Fruit fly (Drosophila melanogaster): ENCODE measurements around the gene CG4935.

CG4935 gene

DNA sequence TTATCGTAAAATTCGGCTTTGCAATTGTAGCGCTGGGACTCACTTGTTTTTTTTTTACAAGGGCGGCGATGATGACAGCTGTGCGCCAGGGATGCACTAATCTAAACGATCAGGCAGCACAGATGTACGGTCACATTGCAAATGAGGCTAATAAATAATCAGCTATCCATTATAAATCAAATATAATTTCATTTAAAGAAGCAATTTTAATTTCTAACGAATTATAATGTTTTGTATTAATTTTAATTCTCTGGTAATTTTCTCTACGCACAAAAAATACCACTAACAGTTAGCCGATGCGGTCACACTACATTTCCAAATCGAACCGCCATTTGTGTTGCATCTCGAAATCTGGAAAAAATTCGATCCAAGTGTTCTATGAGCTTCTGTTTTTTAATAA is 48.7 kb downstream of the CG4935 start, which contains the start of the genes cni and fzy:
cni (minus strand) TSS at position 79 of the 400 bp plus-strand sequence.
fzy (plus strand) TSS at position 309 of the 400 bp plus-strand sequence.
- TF ChIP-seq Hr96 (GFP tag; optimal IDR thresholded peaks at IDR 0.05) (no peak), Mnt (GFP tag; optimal IDR thresholded peaks at IDR 0.05) (peak; percentile 37), CG7045 (GFP tag; optimal IDR thresholded peaks at IDR 0.05) (no peak), Clk (GFP tag; optimal IDR thresholded peaks at IDR 0.05) (no peak), tj (GFP tag; optimal IDR thresholded peaks at IDR 0.05) (no peak), cic (GFP tag; optimal IDR thresholded peaks at IDR 0.05) (peak; percentile 35), pad (GFP tag; optimal IDR thresholded peaks at IDR 0.05) (no peak), bab1 (GFP tag; optimal IDR thresholded peaks at IDR 0.05) (peak; percentile 74), CG5204 (GFP tag; optimal IDR thresholded peaks at IDR 0.05) (no peak), cnc (optimal IDR thresholded peaks at IDR 0.05) (no peak), Crg-1 (GFP tag; optimal IDR thresholded peaks at IDR 0.05) (no peak), CG14711 (tag; optimal IDR thresholded peaks at IDR 0.05) (peak; percentile 43), CG11617 (GFP tag; optimal IDR thresholded peaks at IDR 0.05) (peak; percentile 67), ovo (GFP tag; optimal IDR thresholded peaks at IDR 0.05) (no peak), CG12768 (GFP tag; optimal IDR thresholded peaks at IDR 0.05) (no peak), CG7101 (tag; optimal IDR thresholded peaks at IDR 0.05) (peak; percentile 5), CG1620 (GFP tag; optimal IDR thresholded peaks at IDR 0.05) (peak; percentile 29), toe (GFP tag; optimal IDR thresholded peaks at IDR 0.05) (no peak), kay (GFP tag; ENCODE audit: borderline replicate concordance) (no peak), CG33017 (tag; optimal IDR thresholded peaks at IDR 0.05) (no peak)

All from whole organism, adult.